Worm (Caenorhabditis elegans): ENCODE results near the gene elf-1.

ce11 chrIII:688083-688482 lies 886 bp upstream of the elf-1 start:
- TF ChIP-seq T22C8.4 (GFP tag; IDR thresholded peaks at IDR 0.05) (no peak), ref-1 (GFP tag; conservative IDR thresholded peaks at IDR 0.05) (no peak), flt-1 (GFP tag; IDR thresholded peaks at IDR 0.05) (no peak), ztf-29 (GFP tag; IDR thresholded peaks at IDR 0.05) (no peak), cog-1 (tag; optimal IDR thresholded peaks at IDR 0.05) (no peak), ztf-23 (GFP tag; IDR thresholded peaks at IDR 0.05) (no peak), klf-2 (GFP tag; conservative IDR thresholded peaks at IDR 0.05) (no peak), tab-1 (GFP tag; IDR thresholded peaks at IDR 0.05) (no peak)
